Fruit fly (Drosophila melanogaster) whole organism, adult: ENCODE data around the gene Hsp70Bb.
A peak's percentile ranks its signal among the peaks of the same experiment; 100 is the strongest.
"Not testable (repeated sequence)": the region's sequence is repeated elsewhere in the genome, so short reads cannot be mapped to it uniquely, and the experiment has no call there.

Experiments used
- CG11617 ChIP-seq: fragments of 200-800 bp; sonication (Bioruptor generic); optimal IDR thresholded peaks from 2 replicates; lab custom pipeline; 2017; ENCODE audit warnings: mild to moderate bottlenecking, missing biosample characterization, missing genetic modification reagents, missing genetic modification characterization
- CG12768 ChIP-seq: fragments of 200-800 bp; sonication (Bioruptor generic); optimal IDR thresholded peaks from 2 replicates; lab custom pipeline; 2017; ENCODE audit warnings: missing biosample characterization, missing genetic modification characterization, mild to moderate bottlenecking, moderate library complexity, missing genetic modification reagents
- CG14711 ChIP-seq: fragments of 200-800 bp; sonication (Bioruptor generic); optimal IDR thresholded peaks from 2 replicates; lab custom pipeline; 2018; ENCODE audit warnings: missing biosample characterization, mild to moderate bottlenecking, missing genetic modification characterization, moderate library complexity
- CG1620 ChIP-seq: fragments of 200-800 bp; sonication (Bioruptor generic); optimal IDR thresholded peaks from 2 replicates; lab custom pipeline; 2016; ENCODE audit warnings: missing biosample characterization, missing genetic modification characterization
- CG33017 ChIP-seq: fragments of 200-800 bp; sonication (Bioruptor generic); optimal IDR thresholded peaks from 2 replicates; lab custom pipeline; 2018; ENCODE audit warnings: missing biosample characterization, mild to moderate bottlenecking, missing genetic modification characterization, moderate library complexity
- CG7045 ChIP-seq: fragments of 200-800 bp; sonication (Bioruptor generic); optimal IDR thresholded peaks from 2 replicates; lab custom pipeline; 2017; ENCODE audit warnings: missing biosample characterization, mild to moderate bottlenecking, missing genetic modification characterization
- CG7101 ChIP-seq: fragments of 200-800 bp; sonication (Bioruptor generic); optimal IDR thresholded peaks from 2 replicates; lab custom pipeline; 2018; ENCODE audit warnings: missing biosample characterization, mild to moderate bottlenecking, missing genetic modification characterization, moderate library complexity
- Clk ChIP-seq: fragments of 200-800 bp; sonication (Bioruptor generic); optimal IDR thresholded peaks from 2 replicates; lab custom pipeline; 2017; ENCODE audit warnings: missing biosample characterization, missing genetic modification characterization
- Crg-1 ChIP-seq: fragments of 200-800 bp; sonication (Bioruptor generic); optimal IDR thresholded peaks from 2 replicates; lab custom pipeline; 2016; ENCODE audit warnings: missing biosample characterization, missing genetic modification characterization
- Mnt ChIP-seq: fragments of 200-800 bp; sonication (Bioruptor generic); optimal IDR thresholded peaks from 2 replicates; lab custom pipeline; 2016; ENCODE audit warnings: missing biosample characterization, mild to moderate bottlenecking, missing genetic modification characterization
- bab1 ChIP-seq: fragments of 200-800 bp; sonication (Bioruptor generic); optimal IDR thresholded peaks from 3 replicates; lab custom pipeline; 2019; ENCODE audit warnings: missing biosample characterization, mild to moderate bottlenecking, missing genetic modification characterization, moderate library complexity
- cic ChIP-seq: fragments of 200-800 bp; sonication (Bioruptor generic); optimal IDR thresholded peaks from 2 replicates; lab custom pipeline; 2017; ENCODE audit warnings: missing biosample characterization, mild to moderate bottlenecking, missing genetic modification characterization, moderate library complexity
- cnc ChIP-seq, 2 experiments: fragments of >200 bp; optimal IDR thresholded peaks; 2 replicates each; lab custom pipeline; 2017
- kay ChIP-seq: fragments of 200-800 bp; sonication (Bioruptor generic); peaks from one replicate; lab custom pipeline; 2016; ENCODE audit warnings: missing biosample characterization, missing genetic modification characterization, borderline replicate concordance
- ovo ChIP-seq: fragments of 200-800 bp; sonication (Bioruptor generic); optimal IDR thresholded peaks from 2 replicates; lab custom pipeline; 2016; ENCODE audit warnings: missing biosample characterization, missing genetic modification characterization
- pad ChIP-seq: fragments of 200-800 bp; sonication (Bioruptor generic); optimal IDR thresholded peaks from 3 replicates; lab custom pipeline; 2017; ENCODE audit warnings: missing biosample characterization, missing genetic modification characterization, mild to moderate bottlenecking, moderate library complexity, missing genetic modification reagents
- tj ChIP-seq: fragments of 200-800 bp; sonication (Bioruptor generic); optimal IDR thresholded peaks from 3 replicates; lab custom pipeline; 2017; ENCODE audit warnings: missing biosample characterization, mild to moderate bottlenecking, missing genetic modification characterization, moderate library complexity
- toe ChIP-seq: fragments of 200-800 bp; sonication (Bioruptor generic); optimal IDR thresholded peaks from 2 replicates; lab custom pipeline; 2016; ENCODE audit warnings: missing biosample characterization, missing genetic modification characterization

Gene Hsp70Bb

DNA sequence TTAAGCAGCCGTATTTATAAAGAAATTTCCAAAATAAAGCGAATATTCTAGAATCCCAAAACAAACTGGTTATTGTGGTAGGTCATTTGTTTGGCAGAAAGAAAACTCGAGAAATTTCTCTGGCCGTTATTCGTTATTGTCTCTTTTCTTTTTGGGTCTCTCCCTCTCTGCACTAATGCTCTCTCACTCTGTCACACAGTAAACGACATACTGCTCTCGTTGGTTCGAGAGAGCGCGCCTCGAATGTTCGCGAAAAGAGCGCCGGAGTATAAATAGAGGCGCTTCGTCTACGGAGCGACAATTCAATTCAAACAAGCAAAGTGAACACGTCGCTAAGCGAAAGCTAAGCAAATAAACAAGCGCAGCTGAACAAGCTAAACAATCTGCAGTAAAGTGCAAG is at the start of gene Hsp70Bb:
TSS of gene Hsp70Bb (plus strand) at position 301 of the 400 bp plus-strand sequence.
- not testable (repeated sequence) for TF ChIP-seq CG33017 (tag; lab: Kevin White, UChicago); Crg-1 (GFP tag; lab: Kevin White, UChicago); CG7045

DNA sequence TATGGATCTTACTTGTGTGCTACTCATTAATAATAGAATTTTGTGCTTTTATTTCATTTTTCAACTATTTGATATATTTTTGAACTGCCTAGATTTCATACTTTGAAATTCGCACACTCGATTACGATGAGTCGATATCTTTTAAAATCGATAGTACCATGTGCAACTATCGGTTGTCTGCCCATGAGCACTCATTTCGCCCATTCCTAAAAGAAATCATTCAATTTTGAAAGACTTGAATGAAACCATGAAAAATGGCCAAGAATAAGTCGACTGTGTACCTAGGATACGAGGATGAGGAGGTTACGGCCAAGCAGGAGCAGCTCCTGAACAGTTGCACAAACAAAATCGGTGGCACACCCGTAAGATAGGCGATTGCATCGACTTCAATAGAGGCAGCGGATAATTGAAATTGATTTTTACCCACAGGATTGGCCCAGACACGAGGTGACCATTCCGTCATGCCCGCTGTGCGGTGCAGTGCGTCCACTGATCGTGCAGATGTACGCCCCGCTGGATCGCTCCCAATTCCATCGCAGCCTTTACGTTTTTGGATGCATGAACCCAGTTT is 49.1 kb upstream of the Hsp70Bb start, which contains the start of gene trus:
TSS of gene trus (plus strand) at position 204 of the 571 bp plus-strand sequence.
- no peak for TF ChIP-seq CG12768 (GFP tag; lab: Kevin White, UChicago)
- no peak for TF ChIP-seq CG7045
- peak; percentile 84 for TF ChIP-seq Mnt (GFP tag; lab: Kevin White, UChicago)
- TF ChIP-seq bab1 (GFP tag; lab: Kevin White, UChicago): peak; percentile 64
- TF ChIP-seq CG11617 (GFP tag; lab: Kevin White, UChicago): no peak
- TF ChIP-seq CG1620 (GFP tag; lab: Kevin White, UChicago): no peak
- TF ChIP-seq CG7101 (tag; lab: Kevin White, UChicago): peak; percentile 10
- no peak for TF ChIP-seq kay (GFP tag; lab: Kevin White, UChicago)

DNA sequence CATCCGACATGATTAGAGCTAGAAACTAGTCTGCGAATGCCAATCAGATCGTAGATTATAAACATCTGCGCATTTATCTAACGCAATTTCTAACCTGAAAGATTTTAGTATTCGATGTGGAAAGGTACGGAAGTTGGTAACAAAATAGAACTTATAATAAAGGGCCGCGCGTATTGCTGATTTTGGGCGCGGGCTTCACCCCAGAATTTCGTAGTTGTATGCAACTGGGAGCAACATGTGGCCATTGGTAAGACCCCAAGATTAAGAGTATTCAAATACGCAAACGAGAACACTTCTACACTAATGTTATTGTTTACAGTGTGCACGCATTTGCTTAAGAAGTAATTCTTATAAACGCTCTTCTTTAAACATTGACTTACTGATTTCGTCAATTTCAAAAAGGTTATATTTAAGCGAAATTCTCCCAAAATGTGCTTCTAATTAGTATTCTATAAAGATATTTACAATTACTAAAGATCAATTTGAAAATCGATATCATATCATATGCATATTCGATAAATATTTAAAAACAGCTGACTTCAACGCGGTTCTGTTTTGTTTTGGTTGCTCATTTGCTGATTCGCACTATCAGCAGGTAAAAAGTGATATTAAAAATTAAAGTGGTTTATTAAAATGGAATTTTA is 45.6 kb upstream of the Hsp70Bb start, which contains the start of the genes CG5961 and Polr3C:
TSS of gene CG5961 (minus strand) at position 416 of the 644 bp plus-strand sequence.
TSS of gene Polr3C (plus strand) at position 536 of the 644 bp plus-strand sequence.
- TF ChIP-seq cic (peak; percentile 39), Mnt (GFP tag; lab: Kevin White, UChicago) (peak; percentile 82), kay (GFP tag; lab: Kevin White, UChicago) (no peak), CG7101 (tag; lab: Kevin White, UChicago) (peak; percentile 16), CG1620 (GFP tag; lab: Kevin White, UChicago) (no peak), tj (peak; percentile 85), CG11617 (GFP tag; lab: Kevin White, UChicago) (no peak), Clk (GFP tag; lab: Kevin White, UChicago) (no peak), bab1 (GFP tag; lab: Kevin White, UChicago) (peak; percentile 49)

DNA sequence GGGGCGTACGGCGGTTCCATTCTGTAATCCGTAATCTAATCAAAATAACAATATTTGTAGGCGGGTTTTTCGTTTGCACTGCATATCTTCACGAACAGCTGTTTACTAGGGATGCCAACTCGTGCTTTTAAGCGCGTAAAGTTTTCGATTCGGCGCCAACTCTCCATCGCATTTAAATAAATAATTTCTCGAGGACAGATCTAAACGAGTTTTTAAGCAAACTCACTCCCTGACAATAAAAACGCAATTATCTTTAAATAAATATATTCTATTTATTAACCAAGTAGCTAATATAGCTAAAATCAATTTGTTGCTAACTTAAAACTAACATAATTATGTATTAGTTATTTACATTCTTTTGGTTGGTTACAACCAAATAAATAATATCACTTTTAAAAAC is 40.4 kb upstream of the Hsp70Bb start, which contains the start of gene CG5608:
TSS of gene CG5608 (minus strand) at position 101 of the 400 bp plus-strand sequence.
- not testable (repeated sequence) for TF ChIP-seq kay, ovo, CG1620 (GFP tag; lab: Kevin White, UChicago)

DNA sequence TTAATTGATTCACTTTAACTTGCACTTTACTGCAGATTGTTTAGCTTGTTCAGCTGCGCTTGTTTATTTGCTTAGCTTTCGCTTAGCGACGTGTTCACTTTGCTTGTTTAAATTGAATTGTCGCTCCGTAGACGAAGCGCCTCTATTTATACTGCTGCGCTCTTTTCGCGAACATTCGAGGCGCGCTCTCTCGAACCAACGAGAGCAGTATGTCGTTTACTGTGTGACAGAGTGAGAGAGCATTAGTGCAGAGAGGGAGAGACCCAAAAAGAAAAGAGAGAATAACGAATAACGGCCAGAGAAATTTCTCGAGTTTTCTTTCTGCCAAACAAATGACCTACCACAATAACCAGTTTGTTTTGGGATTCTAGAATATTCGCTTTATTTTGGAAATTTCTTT is 37.9 kb upstream of the Hsp70Bb start, which contains the start of gene Hsp70Ba:
TSS of gene Hsp70Ba (minus strand) at position 102 of the 400 bp plus-strand sequence.
- TF ChIP-seq CG11617, kay, bab1 (GFP tag; lab: Kevin White, UChicago): not testable (repeated sequence)

DNA sequence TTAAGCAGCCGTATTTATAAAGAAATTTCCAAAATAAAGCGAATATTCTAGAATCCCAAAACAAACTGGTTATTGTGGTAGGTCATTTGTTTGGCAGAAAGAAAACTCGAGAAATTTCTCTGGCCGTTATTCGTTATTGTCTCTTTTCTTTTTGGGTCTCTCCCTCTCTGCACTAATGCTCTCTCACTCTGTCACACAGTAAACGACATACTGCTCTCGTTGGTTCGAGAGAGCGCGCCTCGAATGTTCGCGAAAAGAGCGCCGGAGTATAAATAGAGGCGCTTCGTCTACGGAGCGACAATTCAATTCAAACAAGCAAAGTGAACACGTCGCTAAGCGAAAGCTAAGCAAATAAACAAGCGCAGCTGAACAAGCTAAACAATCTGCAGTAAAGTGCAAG is 3.4 kb upstream of the Hsp70Bb start, which contains the start of gene Hsp70Bbb:
TSS of gene Hsp70Bbb (plus strand) at position 301 of the 400 bp plus-strand sequence.
- not testable (repeated sequence) for TF ChIP-seq cic; CG14711 (tag; lab: Kevin White, UChicago); CG12768 (GFP tag; lab: Kevin White, UChicago)

DNA sequence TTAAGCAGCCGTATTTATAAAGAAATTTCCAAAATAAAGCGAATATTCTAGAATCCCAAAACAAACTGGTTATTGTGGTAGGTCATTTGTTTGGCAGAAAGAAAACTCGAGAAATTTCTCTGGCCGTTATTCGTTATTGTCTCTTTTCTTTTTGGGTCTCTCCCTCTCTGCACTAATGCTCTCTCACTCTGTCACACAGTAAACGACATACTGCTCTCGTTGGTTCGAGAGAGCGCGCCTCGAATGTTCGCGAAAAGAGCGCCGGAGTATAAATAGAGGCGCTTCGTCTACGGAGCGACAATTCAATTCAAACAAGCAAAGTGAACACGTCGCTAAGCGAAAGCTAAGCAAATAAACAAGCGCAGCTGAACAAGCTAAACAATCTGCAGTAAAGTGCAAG is 3.2 kb downstream of the Hsp70Bb start, which contains the start of gene Hsp70Bc:
TSS of gene Hsp70Bc (plus strand) at position 301 of the 400 bp plus-strand sequence.
- not testable (repeated sequence) for TF ChIP-seq CG12768, kay, Mnt (GFP tag; lab: Kevin White, UChicago)

DNA sequence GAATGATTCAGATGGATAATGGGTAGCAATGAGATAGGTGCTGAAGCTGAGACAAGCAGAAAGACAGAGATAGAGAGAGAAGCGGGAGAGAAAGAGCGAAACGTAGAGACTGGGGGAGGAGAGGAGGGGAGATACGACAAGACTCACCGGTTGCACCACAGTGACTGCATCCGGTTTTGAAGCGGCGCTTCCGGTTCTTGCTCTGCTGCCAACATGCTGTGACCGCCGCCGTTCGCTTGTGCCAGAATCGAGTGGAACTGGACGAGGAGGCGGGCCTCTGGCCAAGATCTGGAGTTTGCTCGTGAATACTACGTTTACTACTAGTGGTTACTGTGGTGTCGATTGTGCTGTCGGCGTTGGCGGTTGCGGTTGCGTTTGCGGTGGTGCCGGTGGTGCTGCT is 9.4 kb downstream of the Hsp70Bb start:
- no peak for TF ChIP-seq CG7045
- no peak for TF ChIP-seq Clk (GFP tag; lab: Kevin White, UChicago)
- no peak for TF ChIP-seq pad (GFP tag; lab: Kevin White, UChicago)
- no peak for TF ChIP-seq CG14711 (tag; lab: Kevin White, UChicago)
- no peak for TF ChIP-seq bab1 (GFP tag; lab: Kevin White, UChicago)
- no peak for TF ChIP-seq CG1620 (GFP tag; lab: Kevin White, UChicago)
- no peak for TF ChIP-seq cic
- no peak for TF ChIP-seq toe (GFP tag; lab: Kevin White, UChicago)
- TF ChIP-seq kay (GFP tag; lab: Kevin White, UChicago): no peak
- TF ChIP-seq CG33017 (tag; lab: Kevin White, UChicago): no peak
- TF ChIP-seq cnc (optimal IDR thresholded peaks at IDR 0.05; lab: Kevin White, UChicago): no peak
